Worm (Caenorhabditis elegans): Measurements from ENCODE around the gene T25B6.6.

DNA sequence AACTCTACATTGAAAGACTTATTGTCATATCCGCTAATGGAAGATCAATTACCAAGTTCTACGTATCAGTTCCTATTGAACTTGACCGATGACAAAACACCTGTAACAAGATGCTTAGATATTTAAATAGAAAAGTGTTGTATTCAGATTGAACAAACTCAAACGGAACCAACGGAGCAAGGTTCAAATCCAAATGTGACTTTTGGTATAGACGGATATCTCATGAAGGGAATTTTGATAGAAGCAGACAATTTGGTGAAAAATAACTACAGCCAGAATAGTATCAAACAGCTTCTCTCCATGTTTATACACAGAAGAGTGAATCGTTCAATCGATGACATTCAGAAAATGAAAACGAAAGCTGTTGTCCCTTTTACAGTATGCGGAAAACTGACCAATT, 40.8 kb upstream of the T25B6.6 start:
- TF ChIP-seq ztf-16 (tag; optimal IDR thresholded peaks at IDR 0.05) (no peak), ceh-22 (tag; optimal IDR thresholded peaks at IDR 0.05) (no peak), nhr-11 (tag; optimal IDR thresholded peaks at IDR 0.05) (no peak), ahr-1 (tag; optimal IDR thresholded peaks at IDR 0.05) (no peak), pha-4 (tag; optimal IDR thresholded peaks at IDR 0.05) (no peak), ceh-30 (tag; optimal IDR thresholded peaks at IDR 0.05) (no peak), elt-2 (tag; optimal IDR thresholded peaks at IDR 0.05) (no peak), dmd-4 (tag; optimal IDR thresholded peaks at IDR 0.05; ENCODE audit: borderline replicate concordance) (no peak), nfya-1 (tag; optimal IDR thresholded peaks at IDR 0.05) (no peak), ceh-45 (GFP tag; IDR thresholded peaks at IDR 0.05) (no peak), pqm-1 (tag; optimal IDR thresholded peaks at IDR 0.05) (no peak)

All from whole organism, late embryonic.